Worm (Caenorhabditis elegans) whole organism, early embryonic: ENCODE data around the gene fig-1.

ENCODE experiments used
- ama-1 ChIP-seq: fragments of 150-350 bp; optimal IDR thresholded peaks from 2 replicates; lab custom pipeline; 2014
- ets-7 ChIP-seq: sonication (generic microtip); optimal IDR thresholded peaks from 2 replicates; lab custom pipeline; 2016; ENCODE audit warnings: missing genotype, missing genetic modification characterization, missing compliant biosample characterization
- hmbx-1 ChIP-seq: sonication (generic microtip); optimal IDR thresholded peaks from 2 replicates; lab custom pipeline; 2016; ENCODE audit warnings: mild to moderate bottlenecking, missing genetic modification characterization, missing compliant biosample characterization
- scrt-1 ChIP-seq: fragments of 200-800 bp; sonication (Bioruptor generic); IDR thresholded peaks from 2 replicates; pipeline ENCODE4 v1.3.6; 2022; ENCODE audit warnings: missing genetic modification characterization, missing compliant biosample characterization
- tbx-37 ChIP-seq: fragments of 200-800 bp; sonication (Bioruptor generic); conservative IDR thresholded peaks from 2 replicates; pipeline ENCODE4 v1.3.6; 2022; ENCODE audit warnings: missing genetic modification reagents, missing genetic modification characterization, missing compliant biosample characterization
- tra-4 ChIP-seq: sonication (generic microtip); optimal IDR thresholded peaks from 2 replicates; lab custom pipeline; 2017; ENCODE audit warnings: missing genetic modification characterization, missing compliant biosample characterization

- no peak for TF ChIP-seq ama-1 (lab: Kevin White, UChicago)
- TF ChIP-seq ets-7 = no peak
- TF ChIP-seq tra-4 (tag; lab: Kevin White, UChicago) = no peak
- TF ChIP-seq scrt-1 (GFP tag; lab: Robert Waterston, UW) = no peak
- no peak for TF ChIP-seq tbx-37 (GFP tag; lab: Robert Waterston, UW)
- TF ChIP-seq hmbx-1 (tag; lab: Kevin White, UChicago) = no peak
Measured at ce11 chrV:10924731-10925130, 56.3 kb downstream of the fig-1 start, which contains the start of gene F58B4.6.
